Worm (Caenorhabditis elegans): Measurements from ENCODE around the gene F35G2.3.

ce11 chrIV:12236011-12236410, 26.6 kb downstream of the F35G2.3 start, which contains the start of gene sre-16:
- no peak for TF ChIP-seq jun-1 (tag; optimal IDR thresholded peaks at IDR 0.05)
- TF ChIP-seq ZK546.5 (tag; optimal IDR thresholded peaks at IDR 0.05) = no peak
- TF ChIP-seq mdl-1 (tag; optimal IDR thresholded peaks at IDR 0.05) = no peak
- TF ChIP-seq nfya-1 (tag; optimal IDR thresholded peaks at IDR 0.05; ENCODE audit: insufficient read depth) = no peak
- no peak for TF ChIP-seq nhr-25 (tag; optimal IDR thresholded peaks at IDR 0.05)
- TF ChIP-seq egl-27 (tag; optimal IDR thresholded peaks at IDR 0.05) = no peak
- no peak for TF ChIP-seq tbx-2 (tag; optimal IDR thresholded peaks at IDR 0.05)

All from whole organism, L3 larva.